Fruit fly (Drosophila melanogaster) whole organism, pupa: ENCODE data around the gene CG34140.

Source experiments
- CG10348 ChIP-seq: fragments of 200-800 bp; sonication (Bioruptor generic); IDR thresholded peaks from 2 replicates; pipeline ENCODE4 v1.3.6; 2022; ENCODE audit warnings: missing biosample characterization, missing genetic modification characterization
- CG12605 ChIP-seq: fragments of 200-800 bp; sonication (Bioruptor generic); IDR thresholded peaks from 2 replicates; pipeline ENCODE4 v1.3.6; 2022; ENCODE audit warnings: missing biosample characterization, missing genetic modification characterization
- CG13204 ChIP-seq: fragments of 200-800 bp; sonication (Bioruptor generic); optimal IDR thresholded peaks from 2 replicates; lab custom pipeline; 2018; ENCODE audit warnings: missing biosample characterization, mild to moderate bottlenecking, missing genetic modification characterization, moderate library complexity
- CG14655 ChIP-seq: fragments of 200-800 bp; sonication (Bioruptor generic); optimal IDR thresholded peaks from 3 replicates; lab custom pipeline; 2017; ENCODE audit warnings: mild to moderate bottlenecking, missing biosample characterization, missing genetic modification reagents, missing genetic modification characterization
- CG15710 ChIP-seq: fragments of 200-800 bp; sonication (Bioruptor generic); optimal IDR thresholded peaks from 2 replicates; lab custom pipeline; 2018; ENCODE audit warnings: missing biosample characterization, mild to moderate bottlenecking, missing genetic modification characterization, moderate library complexity
- CG17806 ChIP-seq: fragments of 200-800 bp; sonication (Bioruptor generic); optimal IDR thresholded peaks from 2 replicates; lab custom pipeline; 2018; ENCODE audit warnings: missing biosample characterization, mild to moderate bottlenecking, missing genetic modification characterization, moderate library complexity
- CG32121 ChIP-seq: fragments of 200-800 bp; sonication (Bioruptor generic); IDR thresholded peaks from 2 replicates; pipeline ENCODE4 v1.3.6; 2022; ENCODE audit warnings: missing biosample characterization, missing genetic modification characterization
- CG34367 ChIP-seq: fragments of 200-800 bp; sonication (Bioruptor generic); optimal IDR thresholded peaks from 2 replicates; lab custom pipeline; 2018; ENCODE audit warnings: missing biosample characterization, mild to moderate bottlenecking, missing genetic modification characterization
- CG4496 ChIP-seq: fragments of 200-800 bp; sonication (Bioruptor generic); IDR thresholded peaks from 3 replicates; pipeline ENCODE4 v1.3.6; 2022; ENCODE audit warnings: missing biosample characterization, missing genetic modification characterization
- CG8159 ChIP-seq: fragments of 200-800 bp; sonication (Bioruptor generic); optimal IDR thresholded peaks from 3 replicates; lab custom pipeline; 2018; ENCODE audit warnings: missing biosample characterization, mild to moderate bottlenecking, missing genetic modification characterization, moderate library complexity
- CG8301 ChIP-seq: fragments of 200-800 bp; sonication (Bioruptor generic); optimal IDR thresholded peaks from 2 replicates; lab custom pipeline; 2018; ENCODE audit warnings: missing biosample characterization, mild to moderate bottlenecking, missing genetic modification characterization
- CG9948 ChIP-seq: fragments of 200-800 bp; sonication (Bioruptor generic); optimal IDR thresholded peaks from 2 replicates; lab custom pipeline; 2018; ENCODE audit warnings: missing biosample characterization, mild to moderate bottlenecking, missing genetic modification characterization, moderate library complexity
- D1 ChIP-seq: fragments of 200-800 bp; sonication (Bioruptor generic); optimal IDR thresholded peaks from 2 replicates; lab custom pipeline; 2018; ENCODE audit warnings: missing biosample characterization, mild to moderate bottlenecking, missing genetic modification characterization, moderate library complexity
- EcR ChIP-seq: fragments of 200-800 bp; sonication (Bioruptor generic); optimal IDR thresholded peaks from 3 replicates; lab custom pipeline; 2019; ENCODE audit warnings: missing biosample characterization, missing genetic modification characterization, mild to moderate bottlenecking, moderate library complexity, missing genetic modification reagents
- Ets98B ChIP-seq: fragments of 200-800 bp; sonication (Bioruptor generic); IDR thresholded peaks from 2 replicates; pipeline ENCODE4 v1.3.6; 2022; ENCODE audit warnings: missing biosample characterization, missing genetic modification characterization
- Pif1A ChIP-seq: fragments of 200-800 bp; sonication (Bioruptor generic); optimal IDR thresholded peaks from 3 replicates; lab custom pipeline; 2016; ENCODE audit warnings: missing biosample characterization, missing genetic modification characterization
- Pif1B ChIP-seq: fragments of 200-800 bp; sonication (Bioruptor generic); optimal IDR thresholded peaks from 3 replicates; lab custom pipeline; 2016; ENCODE audit warnings: missing biosample characterization, missing genetic modification characterization
- Snoo ChIP-seq: fragments of 200-800 bp; sonication (Bioruptor generic); optimal IDR thresholded peaks from 3 replicates; lab custom pipeline; 2017; ENCODE audit warnings: missing biosample characterization, mild to moderate bottlenecking, missing genetic modification characterization, inconsistent platforms
- fd96Ca ChIP-seq: fragments of 200-800 bp; sonication (Bioruptor generic); IDR thresholded peaks from 3 replicates; pipeline ENCODE4 v1.3.6; 2022; ENCODE audit warnings: missing biosample characterization, missing genetic modification characterization
- gl ChIP-seq: fragments of 200-800 bp; sonication (Bioruptor generic); optimal IDR thresholded peaks from 2 replicates; lab custom pipeline; 2018; ENCODE audit warnings: missing biosample characterization, mild to moderate bottlenecking, missing genetic modification characterization
- rn ChIP-seq: fragments of 200-800 bp; sonication (Bioruptor generic); IDR thresholded peaks from 2 replicates; pipeline ENCODE4 v1.3.6; 2022; ENCODE audit warnings: missing biosample characterization, missing genetic modification characterization

Gene CG34140

DNA sequence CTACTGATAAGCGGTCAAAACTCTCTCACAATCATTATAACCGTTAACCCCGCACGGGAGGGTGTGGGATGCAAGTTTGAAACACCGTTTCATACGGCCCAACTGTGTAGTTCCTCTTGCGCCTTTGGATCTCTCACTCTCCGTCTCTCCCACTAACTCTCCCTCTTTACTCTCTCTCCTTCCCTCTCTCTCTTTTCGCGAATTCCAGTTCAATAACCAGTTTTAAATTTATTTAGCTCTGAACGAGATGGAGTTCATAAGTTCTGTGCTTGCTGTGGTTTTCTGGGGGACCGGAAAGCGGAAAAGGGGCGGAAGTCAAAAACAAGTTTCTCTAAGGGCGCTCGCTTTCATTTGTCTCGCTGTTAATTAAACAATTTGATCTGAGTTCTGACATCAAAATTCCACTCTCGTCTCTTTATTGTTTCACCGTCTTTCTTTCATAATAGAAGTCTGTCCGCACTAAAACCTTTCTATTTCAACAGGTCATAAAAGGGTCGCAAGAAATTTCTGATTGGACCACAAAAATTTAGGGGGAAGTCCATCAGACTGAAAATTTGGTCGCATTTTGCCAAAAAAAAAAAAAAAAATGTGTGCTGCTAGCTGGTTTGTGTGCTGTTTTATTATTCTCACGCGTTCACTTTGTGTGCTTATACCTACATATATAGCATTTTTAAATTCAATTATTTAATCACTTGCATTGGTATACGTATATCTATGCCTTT, 43.2 kb downstream of the CG34140 start:
- TF ChIP-seq EcR (peak; percentile 95), Ets98B (GFP tag; lab: Robert Waterston, UW) (peak; percentile 21; the same call in 1 of the 2 replicates), CG8159 (tag; lab: Kevin White, UChicago) (no peak), CG12605 (peak; percentile 15; the same call in 1 of the 2 replicates), CG14655 (GFP tag; lab: Kevin White, UChicago) (no peak), Pif1B (peak; percentile 8), CG4496 (0 out of 3 replicates have a peak, but pooled peaks have one; percentile 34)

dm6 chr3L:139574-140567, 44.4 kb downstream of the CG34140 start:
- TF ChIP-seq Pif1A (GFP tag; lab: Kevin White, UChicago) = no peak
- peak; percentile 30 for TF ChIP-seq CG17806 (tag; lab: Kevin White, UChicago)
- peak; percentile 94 for TF ChIP-seq EcR
- TF ChIP-seq CG34367 (tag; lab: Kevin White, UChicago) = no peak
- no peak for TF ChIP-seq Pif1B
- no peak for TF ChIP-seq CG14655 (GFP tag; lab: Kevin White, UChicago)
- peak; percentile 21 for TF ChIP-seq gl (tag; lab: Kevin White, UChicago)
- TF ChIP-seq D1 (tag; lab: Kevin White, UChicago) = peak; percentile 16
- TF ChIP-seq CG12605 = no peak
- TF ChIP-seq rn (GFP tag; lab: Robert Waterston, UW) = no peak
- TF ChIP-seq CG4496 = no peak
- no peak for TF ChIP-seq Snoo (tag; lab: Kevin White, UChicago)
- no peak for TF ChIP-seq CG9948 (tag; lab: Kevin White, UChicago)
- TF ChIP-seq CG8301 (tag; lab: Kevin White, UChicago) = no peak
- TF ChIP-seq CG15710 = no peak
- peak; percentile 39 for TF ChIP-seq CG8159 (tag; lab: Kevin White, UChicago)
- TF ChIP-seq CG10348 (GFP tag; lab: Robert Waterston, UW) = no peak
- no peak for TF ChIP-seq CG32121 (GFP tag; lab: Robert Waterston, UW)
- TF ChIP-seq Ets98B (GFP tag; lab: Robert Waterston, UW) = no peak

dm6 chr3L:137596-138169, 46.5 kb downstream of the CG34140 start:
- no peak for TF ChIP-seq CG8301 (tag; lab: Kevin White, UChicago)
- no peak for TF ChIP-seq EcR
- no peak for TF ChIP-seq CG8159 (tag; lab: Kevin White, UChicago)
- no peak for TF ChIP-seq Snoo (tag; lab: Kevin White, UChicago)
- TF ChIP-seq CG13204 (GFP tag; lab: Kevin White, UChicago) = no peak
- TF ChIP-seq, all 21 proteins: peak for 0

DNA sequence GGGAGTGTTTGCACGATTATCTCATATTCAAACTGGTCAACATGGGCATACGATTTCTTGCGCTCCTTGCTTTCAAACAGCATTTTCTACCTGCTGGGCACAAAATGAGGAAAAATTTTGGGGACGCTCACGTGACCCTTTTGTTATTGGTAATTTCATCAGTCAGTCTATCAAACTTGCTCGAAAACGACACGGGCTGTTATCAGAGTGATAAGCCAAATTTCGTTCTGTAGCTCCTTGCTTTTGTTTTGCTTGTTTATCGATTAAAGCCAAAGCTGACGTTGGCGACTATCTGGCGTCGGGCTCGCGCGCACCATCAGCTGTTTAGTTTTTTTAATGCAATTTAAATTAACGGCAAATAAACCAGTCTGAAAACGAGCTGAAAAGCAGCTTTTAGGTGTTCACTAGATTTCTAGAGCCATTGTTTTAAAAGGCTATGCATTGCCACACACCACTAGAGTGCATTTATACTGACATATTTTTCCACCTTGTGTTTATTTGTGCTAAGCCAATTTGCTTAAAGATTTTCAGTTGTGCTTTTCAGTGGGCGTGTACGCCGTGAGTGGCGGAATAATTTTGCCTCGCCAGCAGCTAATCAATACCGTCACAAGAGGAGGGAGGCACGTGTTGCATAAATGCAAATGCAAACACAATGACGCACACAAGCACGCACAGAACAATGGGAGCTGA, 47.5 kb downstream of the CG34140 start:
- TF ChIP-seq CG14655 (GFP tag; lab: Kevin White, UChicago) (no peak), CG34367 (tag; lab: Kevin White, UChicago) (no peak)
- TF ChIP-seq, all 21 proteins: peak for 0

DNA sequence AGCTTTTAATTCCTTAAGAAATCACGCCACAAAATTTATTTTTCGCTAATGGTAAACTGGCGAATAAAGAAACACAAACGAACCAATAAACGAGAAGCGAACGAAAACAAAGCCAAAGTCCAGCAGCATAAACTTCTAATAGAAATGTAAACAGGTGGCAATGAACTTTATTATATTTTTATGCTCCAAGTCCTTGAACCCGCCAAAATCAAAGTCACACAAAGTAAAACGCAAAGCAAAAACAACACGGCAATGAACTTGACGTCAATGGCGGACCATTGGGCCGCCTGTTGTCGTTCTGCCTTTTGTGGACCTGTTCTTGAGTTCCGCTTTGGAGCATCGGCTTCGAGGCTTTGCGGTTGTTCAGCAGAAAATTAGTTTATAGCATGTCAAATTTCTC, 49.4 kb downstream of the CG34140 start:
- TF ChIP-seq fd96Ca (GFP tag; lab: Robert Waterston, UW) (no peak), CG17806 (tag; lab: Kevin White, UChicago) (no peak), EcR (peak; percentile 89), CG12605 (no peak), CG9948 (tag; lab: Kevin White, UChicago) (no peak), D1 (tag; lab: Kevin White, UChicago) (no peak)

DNA sequence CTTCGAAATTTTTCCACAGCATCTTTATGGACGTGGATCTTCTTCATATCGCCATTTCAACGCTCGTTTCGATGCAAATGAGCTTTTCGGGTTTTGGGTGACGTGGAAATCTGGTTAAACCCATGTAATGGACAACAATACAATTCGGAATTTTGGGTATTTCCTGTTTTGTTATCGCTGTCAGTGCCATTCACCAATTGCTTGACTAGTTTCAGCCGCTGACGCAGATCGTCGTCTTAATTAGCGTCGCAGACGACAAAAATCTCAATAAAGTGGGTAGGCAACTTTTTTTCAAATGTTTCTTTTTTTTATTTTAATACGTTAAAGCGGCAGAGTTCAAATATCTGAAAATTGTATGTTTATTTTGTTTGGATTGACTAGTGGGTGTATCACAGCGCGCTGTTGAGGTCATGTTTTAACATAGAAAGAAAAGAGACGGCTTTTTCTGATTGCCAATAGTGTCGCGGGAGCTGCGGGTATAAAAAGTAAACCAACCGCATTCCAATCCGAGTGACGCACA, 50.4 kb downstream of the CG34140 start:
- TF ChIP-seq CG32121 (GFP tag; lab: Robert Waterston, UW) = no peak
- TF ChIP-seq rn (GFP tag; lab: Robert Waterston, UW) = no peak
- no peak for TF ChIP-seq CG9948 (tag; lab: Kevin White, UChicago)
- no peak for TF ChIP-seq CG13204 (GFP tag; lab: Kevin White, UChicago)
- no peak for TF ChIP-seq D1 (tag; lab: Kevin White, UChicago)
- no peak for TF ChIP-seq fd96Ca (GFP tag; lab: Robert Waterston, UW)
- no peak for TF ChIP-seq Pif1B
- TF ChIP-seq CG8301 (tag; lab: Kevin White, UChicago) = no peak
- no peak for TF ChIP-seq Pif1A (GFP tag; lab: Kevin White, UChicago)
- no peak for TF ChIP-seq CG14655 (GFP tag; lab: Kevin White, UChicago)
- no peak for TF ChIP-seq EcR
- no peak for TF ChIP-seq CG10348 (GFP tag; lab: Robert Waterston, UW)
